Worm (Caenorhabditis elegans): ENCODE data around the gene ubxn-4.

ubxn-4 gene

DNA sequence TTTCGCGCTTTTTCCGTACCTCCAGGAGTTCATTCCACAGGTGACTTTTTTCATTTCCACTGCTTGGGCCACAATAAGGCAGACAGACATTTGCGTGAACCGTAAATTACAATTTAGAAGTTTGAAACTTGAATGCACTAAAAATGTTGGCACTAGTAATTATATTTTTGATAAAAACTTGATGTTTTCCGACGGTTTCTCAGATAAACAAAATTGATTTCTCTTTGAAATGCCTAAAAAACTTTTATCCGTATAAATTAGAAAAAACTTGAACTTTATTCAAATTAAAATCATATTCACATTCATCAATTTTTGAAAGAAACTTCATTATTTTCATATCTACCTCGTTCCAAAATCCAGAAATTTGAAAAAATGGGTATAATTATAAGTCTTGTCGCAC, 9.7 kb downstream of the ubxn-4 start, which contains the start of gene ZK353.3:
ZK353.3 (plus strand) TSS at position 301 of the 400 bp plus-strand sequence.
- no peak for TF ChIP-seq nfya-1 (tag; optimal IDR thresholded peaks at IDR 0.05; ENCODE audit: insufficient read depth)
- no peak for TF ChIP-seq ceh-9 (tag; optimal IDR thresholded peaks at IDR 0.05)
- TF ChIP-seq aly-2 (tag; optimal IDR thresholded peaks at IDR 0.05) = no peak
- no peak for TF ChIP-seq ztf-11 (tag; optimal IDR thresholded peaks at IDR 0.05)
- TF ChIP-seq nhr-23 (tag; optimal IDR thresholded peaks at IDR 0.05) = no peak
- no peak for TF ChIP-seq nhr-28 (tag; optimal IDR thresholded peaks at IDR 0.05)
- no peak for TF ChIP-seq fkh-2 (tag; optimal IDR thresholded peaks at IDR 0.05)
- TF ChIP-seq sea-2 (GFP tag; optimal IDR thresholded peaks at IDR 0.05) = no peak
- TF ChIP-seq lsy-12 (tag; optimal IDR thresholded peaks at IDR 0.05) = no peak
- TF ChIP-seq jun-1 (tag; optimal IDR thresholded peaks at IDR 0.05) = no peak
- TF ChIP-seq tbx-2 (tag; optimal IDR thresholded peaks at IDR 0.05) = no peak

DNA sequence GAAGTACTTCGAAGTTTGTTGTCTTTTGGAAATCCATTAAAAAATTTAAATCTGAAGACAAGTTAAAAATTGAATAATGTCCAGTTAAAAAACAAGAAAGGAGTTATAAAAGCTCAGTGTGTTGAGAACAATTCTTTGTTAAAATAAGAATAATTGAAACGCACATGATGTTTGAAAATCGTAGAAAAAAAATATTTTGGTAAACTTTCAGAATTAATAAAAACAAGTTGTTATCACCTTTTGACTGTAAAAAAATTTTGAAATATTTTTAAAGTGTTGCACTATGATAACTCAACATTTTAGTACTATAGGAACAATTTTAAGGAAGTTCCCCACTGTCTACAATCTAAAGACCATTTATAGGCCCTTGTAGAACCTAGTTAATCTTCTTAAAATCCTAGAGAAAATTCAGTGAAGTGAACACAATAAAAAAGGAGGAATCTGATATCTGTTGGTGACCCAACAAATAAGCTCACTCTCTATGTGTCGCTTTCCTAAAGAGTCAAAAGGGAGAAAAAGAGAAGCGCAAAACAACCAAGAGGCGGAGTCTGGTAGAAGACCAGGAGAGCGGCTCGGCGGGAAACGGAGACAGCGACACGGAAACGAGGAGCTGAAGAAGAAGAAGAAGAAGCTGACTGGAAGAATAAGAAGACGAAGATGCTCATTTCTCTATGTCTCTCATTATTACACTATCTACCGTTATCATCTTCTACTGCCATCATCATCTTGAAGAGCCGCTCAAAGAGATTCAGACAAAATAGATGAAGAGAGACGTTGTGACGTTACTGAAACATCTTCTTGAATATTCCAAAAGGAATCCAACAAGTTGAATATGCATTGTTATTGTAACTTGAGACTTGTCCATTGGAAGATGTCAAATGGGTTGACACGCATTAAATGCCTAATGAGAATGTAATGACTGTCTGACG, 10.7 kb downstream of the ubxn-4 start, which contains the start of gene ZK353.10:
ZK353.10 (minus strand) TSS at position 51 of the 929 bp plus-strand sequence.
- TF ChIP-seq lin-39 (tag; optimal IDR thresholded peaks at IDR 0.05) (peak; percentile 10), lsy-12 (tag; optimal IDR thresholded peaks at IDR 0.05) (no peak), skn-1 (tag; optimal IDR thresholded peaks at IDR 0.05) (peak; percentile 39), nhr-43 (tag; optimal IDR thresholded peaks at IDR 0.05; ENCODE audit: poor library complexity, severe bottlenecking) (no peak), ztf-4 (tag; optimal IDR thresholded peaks at IDR 0.05) (no peak), nhr-23 (tag; optimal IDR thresholded peaks at IDR 0.05) (no peak), elt-2 (tag; optimal IDR thresholded peaks at IDR 0.05) (no peak), ceh-16 (tag; optimal IDR thresholded peaks at IDR 0.05) (no peak), aly-2 (tag; optimal IDR thresholded peaks at IDR 0.05) (no peak), nhr-76 (tag; optimal IDR thresholded peaks at IDR 0.05) (no peak), lin-15B (tag; optimal IDR thresholded peaks at IDR 0.05) (peak; percentile 7), mml-1 (tag; optimal IDR thresholded peaks at IDR 0.05) (no peak), jun-1 (tag; optimal IDR thresholded peaks at IDR 0.05) (no peak), sea-2 (GFP tag; optimal IDR thresholded peaks at IDR 0.05) (no peak), hmg-11 (tag; optimal IDR thresholded peaks at IDR 0.05) (no peak), zag-1 (tag; optimal IDR thresholded peaks at IDR 0.05) (no peak), nfya-1 (tag; optimal IDR thresholded peaks at IDR 0.05; ENCODE audit: insufficient read depth) (no peak), nhr-11 (tag; optimal IDR thresholded peaks at IDR 0.05) (no peak)

DNA sequence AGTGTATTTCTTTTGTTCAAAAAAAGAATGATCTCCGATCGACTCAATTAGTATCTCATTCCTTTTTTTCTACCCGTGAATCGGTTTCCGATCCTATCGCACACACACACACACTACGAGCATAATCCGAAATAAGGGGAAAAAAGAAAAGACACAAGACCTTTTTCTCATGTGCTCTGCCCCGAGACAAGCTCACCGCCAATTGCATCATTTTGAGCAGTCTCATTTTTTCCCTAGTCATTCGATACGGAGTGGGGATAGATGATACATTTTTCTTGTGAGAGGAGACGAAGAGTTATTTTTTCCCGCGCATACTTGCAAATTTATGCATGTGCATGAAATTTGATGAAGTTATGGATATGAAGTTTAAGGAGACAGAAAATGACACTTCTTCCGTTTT, 13.1 kb downstream of the ubxn-4 start:
- TF ChIP-seq ceh-82 (tag; optimal IDR thresholded peaks at IDR 0.05) (no peak), ama-1 (optimal IDR thresholded peaks at IDR 0.05) (no peak), nhr-77 (tag; optimal IDR thresholded peaks at IDR 0.05) (no peak), daf-12 (tag; optimal IDR thresholded peaks at IDR 0.05) (no peak), elt-1 (tag; optimal IDR thresholded peaks at IDR 0.05) (no peak), hmg-11 (tag; optimal IDR thresholded peaks at IDR 0.05) (peak; percentile 38), aly-2 (tag; optimal IDR thresholded peaks at IDR 0.05) (no peak), ZK546.5 (tag; optimal IDR thresholded peaks at IDR 0.05) (no peak), sea-2 (GFP tag; optimal IDR thresholded peaks at IDR 0.05) (no peak), ceh-16 (tag; optimal IDR thresholded peaks at IDR 0.05) (no peak), lin-39 (tag; optimal IDR thresholded peaks at IDR 0.05) (peak; percentile 50), lsy-12 (tag; optimal IDR thresholded peaks at IDR 0.05) (no peak), tbx-2 (tag; optimal IDR thresholded peaks at IDR 0.05) (peak; percentile 10), nfya-1 (tag; optimal IDR thresholded peaks at IDR 0.05; ENCODE audit: insufficient read depth) (peak; percentile 71), fkh-10 (GFP tag; optimal IDR thresholded peaks at IDR 0.05) (peak; percentile 29)

DNA sequence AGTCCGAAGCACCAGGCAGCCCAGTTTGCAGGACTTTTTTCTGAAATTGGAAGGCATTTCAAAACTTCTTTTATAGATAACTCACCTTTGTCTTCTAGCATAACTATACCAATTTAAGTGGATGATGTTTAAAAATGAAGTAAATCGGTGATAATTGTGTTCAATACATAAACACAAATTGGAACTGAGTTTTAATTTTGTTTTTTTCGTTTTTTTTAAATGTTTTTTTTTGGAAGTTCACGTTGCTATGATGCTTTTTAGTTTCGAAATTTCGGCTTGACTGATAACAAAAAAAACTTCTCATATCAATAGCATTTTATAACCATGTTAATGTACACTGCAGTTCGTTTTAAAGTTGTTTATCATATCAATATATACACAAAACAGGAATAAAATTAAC, 15.8 kb downstream of the ubxn-4 start, which contains the start of gene ZK353.4:
ZK353.4 (minus strand) TSS at position 101 of the 400 bp plus-strand sequence.
- TF ChIP-seq nhr-43 (tag; optimal IDR thresholded peaks at IDR 0.05; ENCODE audit: poor library complexity, severe bottlenecking) (no peak), nhr-11 (tag; optimal IDR thresholded peaks at IDR 0.05) (no peak), ZK546.5 (tag; optimal IDR thresholded peaks at IDR 0.05) (no peak), ztf-11 (tag; optimal IDR thresholded peaks at IDR 0.05) (no peak), unc-39 (tag; optimal IDR thresholded peaks at IDR 0.05) (no peak), ceh-82 (tag; optimal IDR thresholded peaks at IDR 0.05) (no peak), egl-27 (tag; optimal IDR thresholded peaks at IDR 0.05) (no peak), ceh-16 (tag; optimal IDR thresholded peaks at IDR 0.05) (no peak), aly-2 (tag; optimal IDR thresholded peaks at IDR 0.05) (no peak), egl-5 (tag; optimal IDR thresholded peaks at IDR 0.05) (no peak), elt-1 (tag; optimal IDR thresholded peaks at IDR 0.05) (no peak), ama-1 (optimal IDR thresholded peaks at IDR 0.05) (no peak), lin-39 (tag; optimal IDR thresholded peaks at IDR 0.05) (no peak), fkh-2 (tag; optimal IDR thresholded peaks at IDR 0.05) (no peak), lsy-12 (tag; optimal IDR thresholded peaks at IDR 0.05) (no peak), hmg-11 (tag; optimal IDR thresholded peaks at IDR 0.05) (no peak), nfya-1 (tag; optimal IDR thresholded peaks at IDR 0.05; ENCODE audit: insufficient read depth) (no peak)

Data from whole organism, L3 larva.